Worm (Caenorhabditis elegans): Measurements from ENCODE around the gene par-3.

- TF ChIP-seq hnd-1 (tag; optimal IDR thresholded peaks at IDR 0.05), result no peak
- TF ChIP-seq ets-7 (tag; optimal IDR thresholded peaks at IDR 0.05), result no peak
- TF ChIP-seq ama-1 (optimal IDR thresholded peaks at IDR 0.05), result no peak
- no peak for TF ChIP-seq hmg-4 (GFP tag; optimal IDR thresholded peaks at IDR 0.05)
- TF ChIP-seq sea-1 (GFP tag; conservative IDR thresholded peaks at IDR 0.05), result no peak
- no peak for TF ChIP-seq tbx-11 (GFP tag; IDR thresholded peaks at IDR 0.05)
- no peak for TF ChIP-seq aly-1 (tag; optimal IDR thresholded peaks at IDR 0.05)
- TF ChIP-seq flt-1 (GFP tag; IDR thresholded peaks at IDR 0.05), result no peak
- TF ChIP-seq F13C5.2 (tag; optimal IDR thresholded peaks at IDR 0.05), result no peak
- TF ChIP-seq ceh-13 (GFP tag; optimal IDR thresholded peaks at IDR 0.05), result no peak
Measured at ce11 chrIII:5693736-5694135, 29.7 kb downstream of the par-3 start, which contains the start of gene B0336.13.

Data from whole organism, early embryonic.